Fruit fly (Drosophila melanogaster) whole organism, wandering third instar larva: Measurements from ENCODE around the gene Nuf2.

Experiments used
- Myc ChIP-seq: fragments of >200 bp; optimal IDR thresholded peaks from 2 replicates; lab custom pipeline; 2017
- OdsH ChIP-seq: fragments of 200-800 bp; sonication (Bioruptor generic); optimal IDR thresholded peaks from 2 replicates; lab custom pipeline; 2016; ENCODE audit warnings: missing biosample characterization, mild to moderate bottlenecking, missing genetic modification characterization
- brk ChIP-seq: fragments of 200-800 bp; sonication (Bioruptor generic); optimal IDR thresholded peaks from 2 replicates; lab custom pipeline; 2016; ENCODE audit warnings: missing biosample characterization, mild to moderate bottlenecking, missing genetic modification characterization
- fru ChIP-seq: fragments of 200-800 bp; sonication (Bioruptor generic); optimal IDR thresholded peaks from 3 replicates; lab custom pipeline; 2016; ENCODE audit warnings: missing biosample characterization, mild to moderate bottlenecking, missing genetic modification characterization
- h ChIP-seq: fragments of 200-800 bp; sonication (Bioruptor generic); optimal IDR thresholded peaks from 3 replicates; lab custom pipeline; 2016; ENCODE audit warnings: missing biosample characterization, mild to moderate bottlenecking, missing genetic modification characterization
- jim ChIP-seq: fragments of 175-275, 200-325 bp; sonication (Bioruptor generic); optimal IDR thresholded peaks from 2 replicates; lab custom pipeline; 2016; ENCODE audit warnings: missing biosample characterization, mild to moderate bottlenecking, missing genetic modification characterization
- lola ChIP-seq: fragments of >200 bp; optimal IDR thresholded peaks from 2 replicates; lab custom pipeline; 2017; ENCODE audit warnings: missing biosample characterization, missing genetic modification characterization
- psq ChIP-seq: fragments of 200-800 bp; sonication (Bioruptor generic); optimal IDR thresholded peaks from 3 replicates; lab custom pipeline; 2017; ENCODE audit warnings: missing biosample characterization, mild to moderate bottlenecking, missing genetic modification characterization, moderate library complexity
- tai ChIP-seq: sonication (Bioruptor generic); optimal IDR thresholded peaks from 2 replicates; lab custom pipeline; 2016; ENCODE audit warnings: missing biosample characterization, missing genetic modification characterization
- woc ChIP-seq: sonication (Bioruptor generic); optimal IDR thresholded peaks from 2 replicates; lab custom pipeline; 2016; ENCODE audit warnings: missing biosample characterization, mild to moderate bottlenecking, missing genetic modification characterization

DNA sequence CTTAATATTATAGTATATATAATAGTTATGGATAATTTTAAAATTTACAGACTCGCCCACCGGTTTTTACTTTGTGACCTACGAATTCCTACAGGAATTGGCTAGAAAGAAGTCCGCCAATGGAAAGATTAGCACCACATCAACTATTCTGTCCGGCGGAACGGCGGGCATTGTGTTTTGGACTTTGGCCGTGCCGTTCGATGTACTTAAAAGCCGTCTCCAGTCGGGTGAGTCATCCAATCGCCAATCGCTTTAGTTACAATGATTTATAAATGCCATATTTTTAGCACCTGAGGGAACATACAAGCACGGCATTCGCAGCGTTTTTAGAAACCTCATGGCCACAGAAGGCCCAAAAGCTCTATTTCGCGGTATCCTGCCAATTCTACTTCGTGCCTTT, 37.2 kb downstream of the Nuf2 start:
- TF ChIP-seq psq (no peak), woc (no peak), Myc (lab: Kevin White, UChicago) (no peak), h (no peak), fru (no peak), brk (GFP tag; lab: Kevin White, UChicago) (no peak), tai (GFP tag; lab: Kevin White, UChicago) (no peak), lola (GFP tag; lab: Kevin White, UChicago) (no peak), OdsH (GFP tag; lab: Kevin White, UChicago) (no peak), jim (GFP tag; lab: Kevin White, UChicago) (no peak)
